Fruit fly (Drosophila melanogaster): ENCODE results near the gene CG14974.

DNA sequence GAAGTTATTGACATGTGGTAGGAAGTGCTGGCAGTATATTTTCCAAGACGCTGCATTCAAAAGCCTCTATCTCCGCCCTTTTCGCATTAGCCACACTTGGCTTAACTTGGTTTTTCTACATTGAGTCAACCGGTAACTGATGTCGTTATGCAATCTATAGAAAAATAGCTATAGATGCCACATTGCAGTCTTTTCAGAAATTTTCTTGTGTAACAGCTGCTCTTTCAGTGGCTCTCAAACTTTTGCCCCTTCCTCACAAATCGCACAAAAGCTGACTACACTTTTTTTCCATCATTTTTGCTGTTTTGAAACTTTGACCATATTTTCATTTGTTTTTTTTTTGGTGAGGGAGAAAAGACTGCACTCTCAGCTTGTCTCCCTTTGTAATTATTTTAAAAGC is 50.2 kb downstream of the CG14974 start:
- TF ChIP-seq CG8478 (optimal IDR thresholded peaks at IDR 0.05) = no peak
- TF ChIP-seq CTCF (optimal IDR thresholded peaks at IDR 0.05) = no peak

Measured in S2 (cell line).